Fruit fly (Drosophila melanogaster) whole organism, embryonic: ENCODE data around the gene CG14535.

Experiments used
- Asciz ChIP-seq: fragments of 200-800 bp; sonication (Bioruptor generic); optimal IDR thresholded peaks from 2 replicates; lab custom pipeline; 2017; ENCODE audit warnings: missing biosample characterization, mild to moderate bottlenecking, missing genetic modification characterization, missing genetic modification reagents
- Awh ChIP-seq: fragments of 200-800 bp; sonication (Bioruptor generic); IDR thresholded peaks from 2 replicates; pipeline ENCODE4, ENCODE4 v1.3.6; 2022; ENCODE audit warnings: missing biosample characterization, missing genetic modification characterization
- Bgb ChIP-seq: fragments of 200-800 bp; sonication (Bioruptor generic); IDR thresholded peaks from 2 replicates; pipeline ENCODE4 v1.3.6; 2022; ENCODE audit warnings: missing biosample characterization, missing genetic modification characterization; ENCODE audit not compliant: partially characterized antibody
- Blimp-1 ChIP-seq: fragments of 200-800 bp; sonication (Bioruptor generic); optimal IDR thresholded peaks from 3 replicates; lab custom pipeline; 2018; ENCODE audit warnings: missing biosample characterization, missing genetic modification characterization, mild to moderate bottlenecking, moderate library complexity, missing genetic modification reagents
- CG12104 ChIP-seq: fragments of 200-800 bp; sonication (Bioruptor generic); optimal IDR thresholded peaks from 3 replicates; lab custom pipeline; 2016; ENCODE audit warnings: missing biosample characterization, missing genetic modification characterization
- CG12299 ChIP-seq: fragments of 200-800 bp; sonication (Bioruptor generic); optimal IDR thresholded peaks from 2 replicates; lab custom pipeline; 2018; ENCODE audit warnings: missing biosample characterization, mild to moderate bottlenecking, missing genetic modification characterization
- CG1233 ChIP-seq: fragments of 200-800 bp; sonication (Bioruptor generic); optimal IDR thresholded peaks from 4 replicates; lab custom pipeline; 2018; ENCODE audit warnings: missing biosample characterization, mild to moderate bottlenecking, missing genetic modification characterization
- CG13123 ChIP-seq: fragments of 200-800 bp; sonication (Bioruptor generic); optimal IDR thresholded peaks from 2 replicates; lab custom pipeline; 2016; ENCODE audit warnings: missing biosample characterization, missing genetic modification characterization
- CG13296 ChIP-seq: fragments of 200-800 bp; sonication (Bioruptor generic); optimal IDR thresholded peaks from 3 replicates; lab custom pipeline; 2018; ENCODE audit warnings: missing biosample characterization, mild to moderate bottlenecking, missing genetic modification characterization
- CG14710 ChIP-seq: fragments of 200-800 bp; sonication (Bioruptor generic); optimal IDR thresholded peaks from 3 replicates; lab custom pipeline; 2019; ENCODE audit warnings: missing biosample characterization, mild to moderate bottlenecking, missing genetic modification characterization, moderate library complexity
- CG15601 ChIP-seq: fragments of 200-800 bp; sonication (Bioruptor generic); optimal IDR thresholded peaks from 3 replicates; lab custom pipeline; 2019; ENCODE audit warnings: missing biosample characterization, mild to moderate bottlenecking, missing genetic modification characterization, moderate library complexity
- CG15696 ChIP-seq: fragments of 200-800 bp; sonication (Bioruptor generic); optimal IDR thresholded peaks from 2 replicates; lab custom pipeline; 2019; ENCODE audit warnings: missing biosample characterization, mild to moderate bottlenecking, missing genetic modification characterization, moderate library complexity
- CG16779 ChIP-seq: fragments of 200-800 bp; sonication (Bioruptor generic); IDR thresholded peaks from 2 replicates; pipeline ENCODE4 v1.3.6; 2022; ENCODE audit warnings: missing biosample characterization, missing genetic modification characterization
- CG17186 ChIP-seq: fragments of 200-800 bp; sonication (Bioruptor generic); optimal IDR thresholded peaks from 3 replicates; lab custom pipeline; 2017; ENCODE audit warnings: missing biosample characterization, missing genetic modification reagents, missing genetic modification characterization
- CG18476 ChIP-seq: fragments of 200-800 bp; sonication (Bioruptor generic); optimal IDR thresholded peaks from 2 replicates; lab custom pipeline; 2016; ENCODE audit warnings: missing biosample characterization, mild to moderate bottlenecking, missing genetic modification characterization
- CG2875 ChIP-seq: fragments of 200-800 bp; sonication (Bioruptor generic); optimal IDR thresholded peaks from 2 replicates; lab custom pipeline; 2017; ENCODE audit warnings: missing biosample characterization, mild to moderate bottlenecking, missing genetic modification characterization, missing genetic modification reagents
- CG3163 ChIP-seq: fragments of 200-800 bp; sonication (Bioruptor generic); optimal IDR thresholded peaks from 3 replicates; lab custom pipeline; 2016; ENCODE audit warnings: missing biosample characterization, missing genetic modification characterization
- CG33557 ChIP-seq: fragments of 200-800 bp; sonication (Bioruptor generic); optimal IDR thresholded peaks from 2 replicates; lab custom pipeline; 2019; ENCODE audit warnings: missing biosample characterization, mild to moderate bottlenecking, missing genetic modification characterization, moderate library complexity
- CG34224 ChIP-seq: fragments of 200-800 bp; sonication (Bioruptor generic); IDR thresholded peaks from 3 replicates; pipeline ENCODE4 v1.3.6; 2022; ENCODE audit warnings: missing biosample characterization, missing genetic modification characterization; ENCODE audit not compliant: partially characterized antibody
- CG4617 ChIP-seq: fragments of 200-800 bp; sonication (Bioruptor generic); optimal IDR thresholded peaks from 3 replicates; lab custom pipeline; 2016; ENCODE audit warnings: missing biosample characterization, missing genetic modification characterization, borderline replicate concordance
- CG4854 ChIP-seq: fragments of 200-800 bp; sonication (Bioruptor generic); optimal IDR thresholded peaks from 2 replicates; lab custom pipeline; 2016; ENCODE audit warnings: missing biosample characterization, missing genetic modification characterization, inconsistent platforms
- CG6254 ChIP-seq: fragments of 200-800 bp; sonication (Bioruptor generic); optimal IDR thresholded peaks from 3 replicates; lab custom pipeline; 2017; ENCODE audit warnings: mild to moderate bottlenecking, missing biosample characterization, missing genetic modification reagents, missing genetic modification characterization
- CG6689 ChIP-seq: fragments of 200-800 bp; sonication (Bioruptor generic); IDR thresholded peaks from 2 replicates; pipeline ENCODE4 v1.3.6; 2022; ENCODE audit warnings: missing biosample characterization, missing genetic modification characterization
- CG7271 ChIP-seq: fragments of 200-800 bp; sonication (Bioruptor generic); optimal IDR thresholded peaks from 2 replicates; lab custom pipeline; 2018; ENCODE audit warnings: missing biosample characterization, mild to moderate bottlenecking, missing genetic modification characterization, moderate library complexity
- CG7357 ChIP-seq: fragments of 200-800 bp; sonication (Bioruptor generic); IDR thresholded peaks from 3 replicates; pipeline ENCODE4 v1.3.6; 2022; ENCODE audit warnings: missing biosample characterization, missing genetic modification characterization
- CG7786 ChIP-seq: fragments of 200-800 bp; sonication (Bioruptor generic); optimal IDR thresholded peaks from 2 replicates; lab custom pipeline; 2016; ENCODE audit warnings: missing biosample characterization, missing genetic modification characterization
- CG8281 ChIP-seq: fragments of 200-800 bp; sonication (Bioruptor generic); optimal IDR thresholded peaks from 2 replicates; lab custom pipeline; 2018; ENCODE audit warnings: missing biosample characterization, mild to moderate bottlenecking, missing genetic modification characterization, moderate library complexity
- CHES-1-like ChIP-seq: fragments of 200-800 bp; sonication (Bioruptor generic); optimal IDR thresholded peaks from 2 replicates; lab custom pipeline; 2016; ENCODE audit warnings: missing biosample characterization, missing genetic modification characterization
- Deaf1 ChIP-seq: fragments of 200-800 bp; optimal IDR thresholded peaks from 3 replicates; lab custom pipeline; 2019; ENCODE audit warnings: missing biosample characterization, mild to moderate bottlenecking, missing genetic modification characterization, moderate library complexity
- Hmx ChIP-seq: fragments of 200-800 bp; sonication (Bioruptor generic); optimal IDR thresholded peaks from 2 replicates; lab custom pipeline; 2016; ENCODE audit warnings: missing biosample characterization, missing genetic modification characterization
- Lim3 ChIP-seq: fragments of 200-800 bp; sonication (Bioruptor generic); IDR thresholded peaks from 2 replicates; pipeline ENCODE4 v1.3.6; 2022; ENCODE audit warnings: missing biosample characterization, missing genetic modification characterization
- Lpt ChIP-seq: fragments of >200 bp; optimal IDR thresholded peaks from 2 replicates; lab custom pipeline; 2018; ENCODE audit warnings: missing biosample characterization, missing genetic modification characterization
- Max ChIP-seq: fragments of 200-800 bp; sonication (Bioruptor generic); optimal IDR thresholded peaks from 2 replicates; lab custom pipeline; 2016; ENCODE audit warnings: missing biosample characterization, mild to moderate bottlenecking, missing genetic modification characterization
- Oaz ChIP-seq: fragments of 200-800 bp; sonication (Bioruptor generic); IDR thresholded peaks from 2 replicates; pipeline ENCODE4 v1.3.6; 2022; ENCODE audit warnings: missing biosample characterization, missing genetic modification characterization
- Sox102F ChIP-seq: fragments of 200-800 bp; sonication (Bioruptor generic); optimal IDR thresholded peaks from 2 replicates; lab custom pipeline; 2018; ENCODE audit warnings: missing biosample characterization, mild to moderate bottlenecking, missing genetic modification characterization, moderate library complexity
- Spps ChIP-seq: fragments of 200-800 bp; sonication (Bioruptor generic); optimal IDR thresholded peaks from 2 replicates; lab custom pipeline; 2018; ENCODE audit warnings: missing biosample characterization, mild to moderate bottlenecking, missing genetic modification characterization
- Xrp1 ChIP-seq: fragments of 200-800 bp; sonication (Bioruptor generic); IDR thresholded peaks from 2 replicates; pipeline ENCODE4 v1.3.6; 2022; ENCODE audit warnings: missing biosample characterization, missing genetic modification characterization
- aop ChIP-seq: fragments of 200-800 bp; sonication (Bioruptor generic); IDR thresholded peaks from 2 replicates; pipeline ENCODE4 v1.3.6; 2022; ENCODE audit warnings: missing biosample characterization, missing genetic modification characterization
- az2 ChIP-seq: fragments of 200-800 bp; sonication (Bioruptor generic); optimal IDR thresholded peaks from 3 replicates; lab custom pipeline; 2016; ENCODE audit warnings: missing biosample characterization, missing genetic modification characterization
- bigmax ChIP-seq: fragments of 200-800 bp; sonication (Bioruptor generic); optimal IDR thresholded peaks from 2 replicates; lab custom pipeline; 2018; ENCODE audit warnings: missing biosample characterization, mild to moderate bottlenecking, missing genetic modification characterization
- ci ChIP-seq: fragments of 200-800 bp; sonication (Bioruptor generic); IDR thresholded peaks from 3 replicates; pipeline ENCODE4 v1.3.6; 2022; ENCODE audit warnings: missing biosample characterization, missing genetic modification characterization
- danr ChIP-seq: fragments of 200-800 bp; sonication (Bioruptor generic); IDR thresholded peaks from 2 replicates; pipeline ENCODE4 v1.3.6; 2022; ENCODE audit warnings: missing biosample characterization, missing genetic modification characterization
- fd96Cb ChIP-seq: fragments of 200-800 bp; sonication (Bioruptor generic); optimal IDR thresholded peaks from 2 replicates; lab custom pipeline; 2018; ENCODE audit warnings: missing biosample characterization, mild to moderate bottlenecking, missing genetic modification characterization, moderate library complexity
- gem ChIP-seq: fragments of 200-800 bp; sonication (Bioruptor generic); optimal IDR thresholded peaks from 2 replicates; lab custom pipeline; 2019; ENCODE audit warnings: missing biosample characterization, mild to moderate bottlenecking, missing genetic modification characterization, moderate library complexity
- odd ChIP-seq: fragments of 200-800 bp; sonication (Bioruptor generic); optimal IDR thresholded peaks from 2 replicates; lab custom pipeline; 2017; ENCODE audit warnings: missing biosample characterization, mild to moderate bottlenecking, missing genetic modification characterization
- sc ChIP-seq, 3 experiments: fragments of >200 bp in 2 of 3; fragments of 200-800 bp in 1 of 3; sonication (Bioruptor generic) in 1 of 3; optimal IDR thresholded peaks; 2 replicates in 2 of 3; 3 replicates in 1 of 3; lab custom pipeline; 2017; ENCODE audit warnings: mild to moderate bottlenecking in 1 of 3, missing biosample characterization in 1 of 3, missing genetic modification characterization in 1 of 3, missing genetic modification reagents in 1 of 3
- schlank ChIP-seq: fragments of 200-800 bp; sonication (Bioruptor generic); optimal IDR thresholded peaks from 2 replicates; lab custom pipeline; 2018; ENCODE audit warnings: missing biosample characterization, mild to moderate bottlenecking, missing genetic modification characterization
- sug ChIP-seq: fragments of 200-800 bp; optimal IDR thresholded peaks from 2 replicates; lab custom pipeline; 2019; ENCODE audit warnings: missing biosample characterization, mild to moderate bottlenecking, missing genetic modification characterization, moderate library complexity
- tap ChIP-seq: fragments of 200-800 bp; optimal IDR thresholded peaks from 3 replicates; lab custom pipeline; 2019; ENCODE audit warnings: missing biosample characterization, mild to moderate bottlenecking, missing genetic modification characterization, moderate library complexity
- trem ChIP-seq: fragments of 200-800 bp; optimal IDR thresholded peaks from 3 replicates; lab custom pipeline; 2019; ENCODE audit warnings: missing biosample characterization, mild to moderate bottlenecking, missing genetic modification characterization, moderate library complexity
- tx ChIP-seq: fragments of 200-800 bp; sonication (Bioruptor generic); optimal IDR thresholded peaks from 2 replicates; lab custom pipeline; 2016; ENCODE audit warnings: missing biosample characterization, missing genetic modification characterization

Gene CG14535

dm6 chr2L:7885271-7885670 lies 30.0 kb upstream of the CG14535 start, which contains the start of the genes SmE and CG34132 (continued):
- peak; percentile 37 for TF ChIP-seq CHES-1-like (GFP tag; lab: Kevin White, UChicago)
- no peak for TF ChIP-seq CG12299 (tag; lab: Kevin White, UChicago)
- no peak for TF ChIP-seq Lim3 (GFP tag; lab: Robert Waterston, UW)
- TF ChIP-seq ci (GFP tag; lab: Robert Waterston, UW): no peak
- no peak for TF ChIP-seq odd (GFP tag; lab: Kevin White, UChicago)
- no peak for TF ChIP-seq Max (GFP tag; lab: Kevin White, UChicago)
- no peak for TF ChIP-seq aop (GFP tag; lab: Robert Waterston, UW)
- peak; percentile 92 for TF ChIP-seq CG34224 (GFP tag; lab: Robert Waterston, UW)
- no peak for TF ChIP-seq CG8281 (tag; lab: Kevin White, UChicago)
- TF ChIP-seq schlank (tag; lab: Kevin White, UChicago): no peak
- TF ChIP-seq Bgb: peak; percentile 98
- TF ChIP-seq danr (GFP tag; lab: Robert Waterston, UW): no peak
- no peak for TF ChIP-seq Asciz (GFP tag; lab: Kevin White, UChicago)
- TF ChIP-seq fd96Cb: no peak
- no peak for TF ChIP-seq CG12104
- no peak for TF ChIP-seq Spps (tag; lab: Kevin White, UChicago)
- TF ChIP-seq gem (tag; lab: Kevin White, UChicago): no peak
- TF ChIP-seq CG14710 (tag; lab: Kevin White, UChicago): peak; percentile 9
- TF ChIP-seq CG2875 (GFP tag; lab: Kevin White, UChicago): no peak
- no peak for TF ChIP-seq Hmx
- no peak for TF ChIP-seq Lpt (GFP tag; lab: Kevin White, UChicago)
- TF ChIP-seq CG15601: no peak
- no peak for TF ChIP-seq CG6689 (GFP tag; lab: Robert Waterston, UW)
- no peak for TF ChIP-seq Oaz (GFP tag; lab: Robert Waterston, UW)
- no peak for TF ChIP-seq trem (tag; lab: Kevin White, UChicago)
- no peak for TF ChIP-seq CG33557 (GFP tag; lab: Kevin White, UChicago)
- TF ChIP-seq Awh (GFP tag; lab: Robert Waterston, UW): no peak
- TF ChIP-seq CG17186 (GFP tag; lab: Kevin White, UChicago): peak; percentile 7
- TF ChIP-seq CG4617 (GFP tag; lab: Kevin White, UChicago): peak; percentile 26
- TF ChIP-seq CG16779: no peak
- no peak for TF ChIP-seq Xrp1
- TF ChIP-seq Sox102F (GFP tag; lab: Kevin White, UChicago): no peak
- no peak for TF ChIP-seq az2 (GFP tag; lab: Kevin White, UChicago)
- no peak for TF ChIP-seq CG1233 (GFP tag; lab: Kevin White, UChicago)
- TF ChIP-seq CG18476 (GFP tag; lab: Kevin White, UChicago): no peak
- TF ChIP-seq CG13123: no peak
- peak; percentile 67 for TF ChIP-seq bigmax (GFP tag; lab: Kevin White, UChicago)
- no peak for TF ChIP-seq sug (tag; lab: Kevin White, UChicago)
- TF ChIP-seq CG7357 (GFP tag; lab: Robert Waterston, UW): no peak
- TF ChIP-seq CG7786 (GFP tag; lab: Kevin White, UChicago): no peak
- TF ChIP-seq CG4854 (GFP tag; lab: Kevin White, UChicago): no peak
- no peak for TF ChIP-seq CG7271
- TF ChIP-seq CG15696 (tag; lab: Kevin White, UChicago): no peak
- TF ChIP-seq tap (tag; lab: Kevin White, UChicago): no peak
- TF ChIP-seq Deaf1 (tag; lab: Kevin White, UChicago): no peak
- TF ChIP-seq CG3163 (GFP tag; lab: Kevin White, UChicago): no peak
- TF ChIP-seq Blimp-1 (GFP tag; lab: Kevin White, UChicago): no peak
- TF ChIP-seq CG6254 (GFP tag; lab: Kevin White, UChicago): no peak
- TF ChIP-seq tx (GFP tag; lab: Kevin White, UChicago): no peak
- no peak for TF ChIP-seq CG13296 (GFP tag; lab: Kevin White, UChicago)
- TF ChIP-seq sc (optimal IDR thresholded peaks at IDR 0.05; lab: Kevin White, UChicago): no peak
- no peak for TF ChIP-seq sc (GFP tag; optimal IDR thresholded peaks at IDR 0.05; lab: Kevin White, UChicago)
